Fruit fly (Drosophila melanogaster): Measurements from ENCODE around the gene GstT3.

dm6 chrX:20510540-20510939 is 43.3 kb downstream of the GstT3 start, which contains the start of gene RhoGAP19D:
- TF ChIP-seq usp (GFP tag; optimal IDR thresholded peaks at IDR 0.05) (no peak), EcR (GFP tag; optimal IDR thresholded peaks at IDR 0.05) (no peak), CG8478 (optimal IDR thresholded peaks at IDR 0.05) (no peak), Dll (optimal IDR thresholded peaks at IDR 0.05) (no peak), pan (optimal IDR thresholded peaks at IDR 0.05) (no peak)

Measured in whole organism.